Fruit fly (Drosophila melanogaster) whole organism, embryonic: ENCODE results near the gene CG11581.

Source experiments
- CG11504 ChIP-seq: fragments of 200-800 bp; sonication (Bioruptor generic); optimal IDR thresholded peaks from 3 replicates; lab custom pipeline; 2019; ENCODE audit warnings: missing biosample characterization, mild to moderate bottlenecking, missing genetic modification characterization, moderate library complexity
- CG12071 ChIP-seq: fragments of 200-800 bp; sonication (Bioruptor generic); optimal IDR thresholded peaks from 3 replicates; lab custom pipeline; 2018; ENCODE audit warnings: missing biosample characterization, mild to moderate bottlenecking, missing genetic modification characterization
- CG14965 ChIP-seq: fragments of 200-800 bp; sonication (Bioruptor generic); optimal IDR thresholded peaks from 2 replicates; lab custom pipeline; 2016; ENCODE audit warnings: missing biosample characterization, missing genetic modification characterization, borderline replicate concordance
- CG17912 ChIP-seq: fragments of 200-800 bp; sonication (Bioruptor generic); optimal IDR thresholded peaks from 2 replicates; lab custom pipeline; 2018; ENCODE audit warnings: missing biosample characterization, mild to moderate bottlenecking, missing genetic modification characterization
- CG18764 ChIP-seq: fragments of 200-800 bp; sonication (Bioruptor generic); optimal IDR thresholded peaks from 3 replicates; lab custom pipeline; 2016; ENCODE audit warnings: missing biosample characterization, missing genetic modification characterization
- CG2712 ChIP-seq: fragments of 200-800 bp; optimal IDR thresholded peaks from 3 replicates; lab custom pipeline; 2019; ENCODE audit warnings: missing biosample characterization, mild to moderate bottlenecking, missing genetic modification characterization, moderate library complexity
- CG2889 ChIP-seq: fragments of 200-800 bp; sonication (Bioruptor generic); IDR thresholded peaks from 3 replicates; pipeline ENCODE4 v1.3.6; 2022; ENCODE audit warnings: missing biosample characterization, missing genetic modification characterization
- CG32532 ChIP-seq: fragments of 200-800 bp; sonication (Bioruptor generic); IDR thresholded peaks from 2 replicates; pipeline ENCODE4 v1.3.6; 2022; ENCODE audit warnings: missing biosample characterization, missing genetic modification characterization
- CG32772 ChIP-seq: fragments of 200-800 bp; sonication (Bioruptor generic); IDR thresholded peaks from 2 replicates; pipeline ENCODE4 v1.3.6; 2022; ENCODE audit warnings: missing biosample characterization, missing genetic modification characterization
- CG4854 ChIP-seq: fragments of 200-800 bp; sonication (Bioruptor generic); optimal IDR thresholded peaks from 2 replicates; lab custom pipeline; 2016; ENCODE audit warnings: missing biosample characterization, missing genetic modification characterization, inconsistent platforms
- CG5180 ChIP-seq: fragments of 200-800 bp; sonication (Bioruptor generic); optimal IDR thresholded peaks from 3 replicates; lab custom pipeline; 2017; ENCODE audit warnings: missing biosample characterization, missing genetic modification characterization, mild to moderate bottlenecking, moderate library complexity, missing genetic modification reagents
- CG6813 ChIP-seq: fragments of 200-800 bp; sonication (Bioruptor generic); optimal IDR thresholded peaks from 2 replicates; lab custom pipeline; 2017; ENCODE audit warnings: missing biosample characterization, missing genetic modification characterization, mild to moderate bottlenecking, moderate library complexity, missing genetic modification reagents
- CG8944 ChIP-seq: fragments of 200-800 bp; sonication (Bioruptor generic); optimal IDR thresholded peaks from 3 replicates; lab custom pipeline; 2016; ENCODE audit warnings: missing biosample characterization, missing genetic modification characterization
- CG9437 ChIP-seq: fragments of 200-800 bp; sonication (Bioruptor generic); optimal IDR thresholded peaks from 2 replicates; lab custom pipeline; 2018; ENCODE audit warnings: missing biosample characterization, mild to moderate bottlenecking, missing genetic modification characterization
- CG9797 ChIP-seq: fragments of 200-800 bp; sonication (Bioruptor generic); optimal IDR thresholded peaks from 3 replicates; lab custom pipeline; 2018; ENCODE audit warnings: missing biosample characterization, mild to moderate bottlenecking, missing genetic modification characterization
- CG9932 ChIP-seq: fragments of 200-800 bp; sonication (Bioruptor generic); IDR thresholded peaks from 2 replicates; pipeline ENCODE4 v1.3.6; 2022; ENCODE audit warnings: missing biosample characterization, missing genetic modification characterization
- CHES-1-like ChIP-seq: fragments of 200-800 bp; sonication (Bioruptor generic); optimal IDR thresholded peaks from 2 replicates; lab custom pipeline; 2016; ENCODE audit warnings: missing biosample characterization, missing genetic modification characterization
- Dek ChIP-seq: fragments of 200-800 bp; sonication (Bioruptor generic); optimal IDR thresholded peaks from 3 replicates; lab custom pipeline; 2019; ENCODE audit warnings: missing biosample characterization, mild to moderate bottlenecking, missing genetic modification characterization, moderate library complexity
- Dfd ChIP-seq, 2 experiments: fragments of >200 bp; optimal IDR thresholded peaks; 2 replicates each; lab custom pipeline; 2017; ENCODE audit warnings: missing biosample characterization in 2 of 2, missing genetic modification characterization in 2 of 2
- Dip3 ChIP-seq: fragments of 200-800 bp; sonication (Bioruptor generic); optimal IDR thresholded peaks from 3 replicates; lab custom pipeline; 2016; ENCODE audit warnings: missing biosample characterization, missing genetic modification characterization
- Doc3 ChIP-seq: fragments of 200-800 bp; sonication (Bioruptor generic); IDR thresholded peaks from 3 replicates; pipeline ENCODE4 v1.3.6; 2022; ENCODE audit warnings: missing biosample characterization, missing genetic modification characterization; ENCODE audit not compliant: partially characterized antibody
- E2f1 ChIP-seq: fragments of 200-800 bp; sonication (Bioruptor generic); IDR thresholded peaks from 2 replicates; pipeline ENCODE4 v1.3.6; 2022; ENCODE audit warnings: missing biosample characterization, missing genetic modification characterization
- Ets65A ChIP-seq: fragments of 200-800 bp; sonication (Bioruptor generic); peaks from one replicate; lab custom pipeline; 2016; ENCODE audit warnings: missing biosample characterization, missing genetic modification characterization
- GATAe ChIP-seq: fragments of 200-800 bp; sonication (Bioruptor generic); conservative IDR thresholded peaks from 2 replicates; pipeline ENCODE4 v1.3.6; 2022; ENCODE audit warnings: missing biosample characterization, missing genetic modification characterization
- H15 ChIP-seq: fragments of 200-800 bp; sonication (Bioruptor generic); IDR thresholded peaks from 3 replicates; pipeline ENCODE4 v1.3.6; 2022; ENCODE audit warnings: missing biosample characterization, missing genetic modification characterization
- Hand ChIP-seq: fragments of 200-800 bp; sonication (Bioruptor generic); optimal IDR thresholded peaks from 2 replicates; lab custom pipeline; 2017; ENCODE audit warnings: mild to moderate bottlenecking, missing biosample characterization, missing genetic modification reagents, missing genetic modification characterization
- Lim3 ChIP-seq: fragments of 200-800 bp; sonication (Bioruptor generic); IDR thresholded peaks from 2 replicates; pipeline ENCODE4 v1.3.6; 2022; ENCODE audit warnings: missing biosample characterization, missing genetic modification characterization
- MBD-R2 ChIP-seq: fragments of 200-800 bp; sonication (Bioruptor generic); IDR thresholded peaks from 2 replicates; pipeline ENCODE4 v1.3.6; 2022; ENCODE audit warnings: missing biosample characterization, missing genetic modification characterization
- Mrtf ChIP-seq: fragments of 200-800 bp; sonication (Bioruptor generic); IDR thresholded peaks from 3 replicates; pipeline ENCODE4 v1.3.6; 2022; ENCODE audit warnings: missing biosample characterization, missing genetic modification characterization
- Rfx ChIP-seq: fragments of 200-800 bp; sonication (Bioruptor generic); IDR thresholded peaks from 2 replicates; pipeline ENCODE4 v1.3.6; 2022; ENCODE audit warnings: missing biosample characterization, missing genetic modification characterization
- Spps ChIP-seq: fragments of 200-800 bp; sonication (Bioruptor generic); optimal IDR thresholded peaks from 2 replicates; lab custom pipeline; 2018; ENCODE audit warnings: missing biosample characterization, mild to moderate bottlenecking, missing genetic modification characterization
- ab ChIP-seq: fragments of 200-800 bp; sonication (Bioruptor generic); optimal IDR thresholded peaks from 2 replicates; lab custom pipeline; 2016; ENCODE audit warnings: missing biosample characterization, missing genetic modification characterization
- bsh ChIP-seq, 2 experiments: fragments of 200-800 bp; sonication (Bioruptor generic); optimal IDR thresholded peaks; 2 replicates each; lab custom pipeline; 2017 to 2018; ENCODE audit warnings: mild to moderate bottlenecking in 2 of 2, missing biosample characterization in 2 of 2, missing genetic modification characterization in 2 of 2, moderate library complexity in 1 of 2
- cato ChIP-seq: fragments of 200-800 bp; sonication (Bioruptor generic); optimal IDR thresholded peaks from 2 replicates; lab custom pipeline; 2016; ENCODE audit warnings: missing biosample characterization, missing genetic modification characterization, borderline replicate concordance
- ewg ChIP-seq: fragments of 200-800 bp; sonication (Bioruptor generic); optimal IDR thresholded peaks from 3 replicates; lab custom pipeline; 2017; ENCODE audit warnings: mild to moderate bottlenecking, missing biosample characterization, missing genetic modification reagents, missing genetic modification characterization
- exex ChIP-seq: fragments of 200-800 bp; sonication (Bioruptor generic); optimal IDR thresholded peaks from 4 replicates; lab custom pipeline; 2018; ENCODE audit warnings: missing biosample characterization, mild to moderate bottlenecking, missing genetic modification characterization, moderate library complexity
- fd64A ChIP-seq: fragments of 200-800 bp; sonication (Bioruptor generic); optimal IDR thresholded peaks from 3 replicates; lab custom pipeline; 2018; ENCODE audit warnings: missing biosample characterization, mild to moderate bottlenecking, missing genetic modification characterization
- grn ChIP-seq: fragments of 200-800 bp; sonication (Bioruptor generic); optimal IDR thresholded peaks from 3 replicates; lab custom pipeline; 2017; ENCODE audit warnings: missing biosample characterization, missing genetic modification characterization
- gsb ChIP-seq: fragments of 200-800 bp; sonication (Bioruptor generic); IDR thresholded peaks from 2 replicates; pipeline ENCODE4 v1.3.6; 2022; ENCODE audit warnings: missing biosample characterization, missing genetic modification characterization
- insv ChIP-seq, 2 experiments: fragments of 200-800 bp; sonication (Bioruptor generic); optimal IDR thresholded peaks; 3 replicates each; lab custom pipeline; 2016 to 2018; ENCODE audit warnings: missing biosample characterization in 2 of 2, missing genetic modification characterization in 2 of 2
- lola ChIP-seq, 3 experiments: fragments of >200 bp in 2 of 3; fragments of 200-800 bp in 1 of 3; sonication (Bioruptor generic) in 1 of 3; optimal IDR thresholded peaks; 2 replicates each; lab custom pipeline; 2017 to 2019; ENCODE audit warnings: missing biosample characterization in 3 of 3, missing genetic modification characterization in 3 of 3, mild to moderate bottlenecking in 1 of 3, moderate library complexity in 1 of 3
- luna ChIP-seq: fragments of 200-800 bp; sonication (Bioruptor generic); optimal IDR thresholded peaks from 2 replicates; lab custom pipeline; 2016; ENCODE audit warnings: missing biosample characterization, missing genetic modification characterization
- mld ChIP-seq: fragments of 200-800 bp; sonication (Bioruptor generic); IDR thresholded peaks from 3 replicates; pipeline ENCODE4 v1.3.6; 2022; ENCODE audit warnings: missing biosample characterization, missing genetic modification characterization; ENCODE audit not compliant: partially characterized antibody
- onecut ChIP-seq: fragments of 200-800 bp; sonication (Bioruptor generic); IDR thresholded peaks from 2 replicates; pipeline ENCODE4 v1.3.6; 2022; ENCODE audit warnings: missing biosample characterization, missing genetic modification characterization
- pros ChIP-seq: fragments of 200-800 bp; sonication (Bioruptor generic); optimal IDR thresholded peaks from 3 replicates; lab custom pipeline; 2019; ENCODE audit warnings: missing biosample characterization, mild to moderate bottlenecking, missing genetic modification characterization, moderate library complexity
- pzg ChIP-seq: fragments of 200-800 bp; sonication (Bioruptor generic); optimal IDR thresholded peaks from 3 replicates; lab custom pipeline; 2018; ENCODE audit warnings: missing biosample characterization, mild to moderate bottlenecking, missing genetic modification characterization, moderate library complexity
- repo ChIP-seq: fragments of 200-800 bp; sonication (Bioruptor generic); optimal IDR thresholded peaks from 2 replicates; lab custom pipeline; 2016; ENCODE audit warnings: missing biosample characterization, missing genetic modification characterization
- row ChIP-seq: fragments of 200-800 bp; sonication (Bioruptor generic); IDR thresholded peaks from 3 replicates; pipeline ENCODE4 v1.3.6; 2022; ENCODE audit warnings: missing biosample characterization, missing genetic modification characterization
- sens ChIP-seq: fragments of 200-800 bp; sonication (Bioruptor generic); peaks from one replicate; lab custom pipeline; 2016; ENCODE audit warnings: missing biosample characterization, missing genetic modification characterization
- sens-2 ChIP-seq: fragments of 200-800 bp; sonication (Bioruptor generic); IDR thresholded peaks from 2 replicates; pipeline ENCODE4 v1.3.6; 2022; ENCODE audit warnings: missing biosample characterization, missing genetic modification characterization
- sisA ChIP-seq: fragments of 200-800 bp; sonication (Bioruptor generic); IDR thresholded peaks from 2 replicates; pipeline ENCODE4 v1.3.6; 2022; ENCODE audit warnings: missing biosample characterization, missing genetic modification characterization

Gene CG11581

DNA sequence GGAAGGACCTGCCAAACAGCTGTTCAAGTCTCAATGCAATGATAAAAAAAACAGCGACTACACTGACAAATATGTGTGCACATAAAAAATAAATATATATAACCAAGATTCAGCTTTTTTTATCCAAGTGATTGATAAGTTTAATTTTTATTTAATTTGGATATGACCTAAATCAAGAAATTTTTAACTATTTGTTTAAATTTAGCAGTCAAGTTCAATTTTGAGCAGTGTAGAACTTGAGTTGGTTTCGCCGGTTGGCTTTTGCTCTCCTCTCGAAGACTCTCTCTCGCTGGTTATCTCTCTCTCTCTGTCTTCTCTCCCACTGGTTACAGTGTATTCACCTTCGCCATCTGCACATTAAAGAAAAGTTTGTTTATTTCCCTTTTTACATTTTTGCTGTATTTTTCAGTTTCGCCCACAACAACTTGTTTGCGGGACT, 41.3 kb downstream of the CG11581 start (continued):
- peak; percentile 71 for TF ChIP-seq onecut (GFP tag; lab: Robert Waterston, UW)
- no peak for TF ChIP-seq Lim3
- TF ChIP-seq CG32532 (GFP tag; lab: Robert Waterston, UW): peak; percentile 91
- peak; percentile 53 for TF ChIP-seq CG5180 (GFP tag; lab: Kevin White, UChicago)
- peak; percentile 84 for TF ChIP-seq E2f1
- peak; percentile 73 for TF ChIP-seq CG18764
- TF ChIP-seq insv (GFP tag; optimal IDR thresholded peaks at IDR 0.05; lab: Kevin White, UChicago): peak in 1 of 2 experiments; percentile 21
- peak; percentile 89 for TF ChIP-seq row (GFP tag; lab: Robert Waterston, UW)
- TF ChIP-seq CG11504: peak; percentile 93
- TF ChIP-seq CG17912 (GFP tag; lab: Kevin White, UChicago): no peak
- peak; percentile 74 for TF ChIP-seq gsb
- TF ChIP-seq CG4854 (GFP tag; lab: Kevin White, UChicago): peak; percentile 57
- TF ChIP-seq Dfd (GFP tag; optimal IDR thresholded peaks at IDR 0.05; lab: Kevin White, UChicago): no peak
- TF ChIP-seq CG6813 (GFP tag; lab: Kevin White, UChicago): peak; percentile 83
- TF ChIP-seq Ets65A (GFP tag; lab: Kevin White, UChicago): peak; percentile 88
- TF ChIP-seq lola (GFP tag; optimal IDR thresholded peaks at IDR 0.05; lab: Kevin White, UChicago): peak in 1 of 3 experiments; percentile 83
- TF ChIP-seq CG2889 (GFP tag; lab: Robert Waterston, UW): peak; percentile 80
- peak; percentile 92 for TF ChIP-seq Rfx (GFP tag; lab: Robert Waterston, UW)
- TF ChIP-seq fd64A: no peak
- TF ChIP-seq grn (GFP tag; lab: Kevin White, UChicago): peak; percentile 33
- peak; percentile 85 to 94 for TF ChIP-seq bsh (GFP tag; optimal IDR thresholded peaks at IDR 0.05; lab: Kevin White, UChicago)
- no peak for TF ChIP-seq mld (GFP tag; lab: Robert Waterston, UW)
- TF ChIP-seq repo: peak; percentile 35
- peak; percentile 81 for TF ChIP-seq Spps (tag; lab: Kevin White, UChicago)
- peak; percentile 78 for TF ChIP-seq Mrtf (GFP tag; lab: Robert Waterston, UW)
- peak; percentile 77 for TF ChIP-seq H15 (GFP tag; lab: Robert Waterston, UW)
- peak; percentile 87 for TF ChIP-seq Dek (tag; lab: Kevin White, UChicago)
- peak; percentile 42 for TF ChIP-seq CHES-1-like
- TF ChIP-seq exex (tag; lab: Kevin White, UChicago): peak; percentile 43
- TF ChIP-seq pros (GFP tag; lab: Kevin White, UChicago): no peak
- peak; percentile 67 for TF ChIP-seq ewg
- TF ChIP-seq pzg (GFP tag; lab: Kevin White, UChicago): no peak
- peak; percentile 71 for TF ChIP-seq sens-2 (GFP tag; lab: Robert Waterston, UW)
- no peak for TF ChIP-seq CG9797 (GFP tag; lab: Kevin White, UChicago)
- no peak for TF ChIP-seq GATAe (GFP tag; lab: Robert Waterston, UW)
- TF ChIP-seq CG9437 (GFP tag; lab: Kevin White, UChicago): peak; percentile 75
- no peak for TF ChIP-seq CG14965 (GFP tag; lab: Kevin White, UChicago)
- peak; percentile 92 for TF ChIP-seq CG2712 (tag; lab: Kevin White, UChicago)
- peak; percentile 85 for TF ChIP-seq CG32772 (GFP tag; lab: Robert Waterston, UW)
- TF ChIP-seq ab (GFP tag; lab: Kevin White, UChicago): peak; percentile 10
- TF ChIP-seq Doc3 (GFP tag; lab: Robert Waterston, UW): no peak
- peak; percentile 55 for TF ChIP-seq cato (GFP tag; lab: Kevin White, UChicago)
- peak; percentile 58 for TF ChIP-seq CG8944 (GFP tag; lab: Kevin White, UChicago)
- peak; percentile 62 for TF ChIP-seq CG12071
- peak; percentile 61; the same call in 1 of the 2 replicates for TF ChIP-seq MBD-R2
- peak; percentile 70 for TF ChIP-seq Hand (GFP tag; lab: Kevin White, UChicago)
- TF ChIP-seq sens (GFP tag; lab: Kevin White, UChicago): peak; percentile 93
- TF ChIP-seq luna: peak; percentile 19
- TF ChIP-seq Dip3 (GFP tag; lab: Kevin White, UChicago): peak; percentile 52
- peak; percentile 87 for TF ChIP-seq sisA (GFP tag; lab: Robert Waterston, UW)
- TF ChIP-seq CG9932 (GFP tag; lab: Robert Waterston, UW): peak; percentile 85
